Worm (Caenorhabditis elegans) whole organism, early embryonic: ENCODE data around the gene C44C11.6.

ENCODE experiments used
- aly-1 ChIP-seq: sonication (generic microtip); optimal IDR thresholded peaks from 2 replicates; lab custom pipeline; 2016; ENCODE audit warnings: missing genetic modification characterization, missing compliant biosample characterization
- ama-1 ChIP-seq: fragments of 150-350 bp; optimal IDR thresholded peaks from 2 replicates; lab custom pipeline; 2014
- ets-7 ChIP-seq: sonication (generic microtip); optimal IDR thresholded peaks from 2 replicates; lab custom pipeline; 2016; ENCODE audit warnings: missing genotype, missing genetic modification characterization, missing compliant biosample characterization
- hmbx-1 ChIP-seq: sonication (generic microtip); optimal IDR thresholded peaks from 2 replicates; lab custom pipeline; 2016; ENCODE audit warnings: mild to moderate bottlenecking, missing genetic modification characterization, missing compliant biosample characterization
- hmg-4 ChIP-seq: fragments of 200-800 bp; sonication (Bioruptor generic); optimal IDR thresholded peaks from 2 replicates; lab custom pipeline; 2018; ENCODE audit warnings: mild to moderate bottlenecking, missing genetic modification characterization, missing compliant biosample characterization
- hnd-1 ChIP-seq: sonication (generic microtip); optimal IDR thresholded peaks from 2 replicates; lab custom pipeline; 2016; ENCODE audit warnings: missing genetic modification characterization, missing compliant biosample characterization
- tbx-37 ChIP-seq: fragments of 200-800 bp; sonication (Bioruptor generic); conservative IDR thresholded peaks from 2 replicates; pipeline ENCODE4 v1.3.6; 2022; ENCODE audit warnings: missing genetic modification reagents, missing genetic modification characterization, missing compliant biosample characterization

- TF ChIP-seq ama-1 (lab: Kevin White, UChicago) (no peak), ets-7 (tag; lab: Kevin White, UChicago) (no peak), hnd-1 (tag; lab: Kevin White, UChicago) (no peak), aly-1 (tag; lab: Kevin White, UChicago) (no peak), hmbx-1 (no peak), hmg-4 (GFP tag; lab: Kevin White, UChicago) (no peak), tbx-37 (GFP tag; lab: Robert Waterston, UW) (no peak)
Measured at ce11 chrII:12378793-12379192, 34.2 kb downstream of the C44C11.6 start.
